Fruit fly (Drosophila melanogaster) whole organism, embryonic: ENCODE data around the gene COX7AL.
A peak's percentile ranks its signal among the peaks of the same experiment; 100 is the strongest.

Source experiments
- ATbp ChIP-seq: fragments of 200-800 bp; sonication (Bioruptor generic); optimal IDR thresholded peaks from 2 replicates; lab custom pipeline; 2017; ENCODE audit warnings: missing biosample characterization, mild to moderate bottlenecking, missing genetic modification characterization, missing genetic modification reagents
- Antp ChIP-seq: fragments of 200-800 bp; sonication (Bioruptor generic); optimal IDR thresholded peaks from 3 replicates; lab custom pipeline; 2016; ENCODE audit warnings: missing biosample characterization, missing genetic modification characterization
- Awh ChIP-seq: fragments of 200-800 bp; sonication (Bioruptor generic); IDR thresholded peaks from 2 replicates; pipeline ENCODE4, ENCODE4 v1.3.6; 2022; ENCODE audit warnings: missing biosample characterization, missing genetic modification characterization
- Bdp1 ChIP-seq: fragments of 200-800 bp; sonication (Bioruptor generic); optimal IDR thresholded peaks from 3 replicates; lab custom pipeline; 2016; ENCODE audit warnings: missing biosample characterization, missing genetic modification characterization
- CG10147 ChIP-seq: fragments of 200-800 bp; sonication (Bioruptor generic); optimal IDR thresholded peaks from 2 replicates; lab custom pipeline; 2019; ENCODE audit warnings: missing biosample characterization, mild to moderate bottlenecking, missing genetic modification characterization, moderate library complexity
- CG11504 ChIP-seq: fragments of 200-800 bp; sonication (Bioruptor generic); optimal IDR thresholded peaks from 3 replicates; lab custom pipeline; 2019; ENCODE audit warnings: missing biosample characterization, mild to moderate bottlenecking, missing genetic modification characterization, moderate library complexity
- CG13775 ChIP-seq: fragments of 200-800 bp; sonication (Bioruptor generic); optimal IDR thresholded peaks from 3 replicates; lab custom pipeline; 2017; ENCODE audit warnings: missing biosample characterization, mild to moderate bottlenecking, missing genetic modification characterization
- CG14014 ChIP-seq: fragments of 200-800 bp; sonication (Bioruptor generic); IDR thresholded peaks from 2 replicates; pipeline ENCODE4 v1.3.6; 2022; ENCODE audit warnings: missing biosample characterization, missing genetic modification characterization
- CG15514 ChIP-seq: fragments of 200-800 bp; sonication (Bioruptor generic); optimal IDR thresholded peaks from 3 replicates; lab custom pipeline; 2017; ENCODE audit warnings: missing biosample characterization, missing genetic modification characterization, mild to moderate bottlenecking, moderate library complexity, missing genetic modification reagents
- CG15696 ChIP-seq: fragments of 200-800 bp; sonication (Bioruptor generic); optimal IDR thresholded peaks from 2 replicates; lab custom pipeline; 2019; ENCODE audit warnings: missing biosample characterization, mild to moderate bottlenecking, missing genetic modification characterization, moderate library complexity
- CG17359 ChIP-seq: fragments of 200-800 bp; sonication (Bioruptor generic); optimal IDR thresholded peaks from 3 replicates; lab custom pipeline; 2018; ENCODE audit warnings: missing biosample characterization, mild to moderate bottlenecking, missing genetic modification characterization, moderate library complexity
- CG18619 ChIP-seq: fragments of 200-800 bp; sonication (Bioruptor generic); optimal IDR thresholded peaks from 3 replicates; lab custom pipeline; 2017; ENCODE audit warnings: missing biosample characterization, mild to moderate bottlenecking, missing genetic modification characterization
- CG2129 ChIP-seq: fragments of 200-800 bp; sonication (Bioruptor generic); IDR thresholded peaks from 2 replicates; pipeline ENCODE4 v1.3.6; 2022; ENCODE audit warnings: missing biosample characterization, missing genetic modification characterization; ENCODE audit not compliant: partially characterized antibody
- CG2202 ChIP-seq: fragments of 200-800 bp; sonication (Bioruptor generic); optimal IDR thresholded peaks from 2 replicates; lab custom pipeline; 2018; ENCODE audit warnings: missing biosample characterization, mild to moderate bottlenecking, missing genetic modification characterization
- CG2678 ChIP-seq: fragments of 200-800 bp; sonication (Bioruptor generic); optimal IDR thresholded peaks from 3 replicates; lab custom pipeline; 2019; ENCODE audit warnings: missing biosample characterization, mild to moderate bottlenecking, missing genetic modification characterization, moderate library complexity
- CG31365 ChIP-seq: fragments of 200-800 bp; sonication (Bioruptor generic); optimal IDR thresholded peaks from 2 replicates; lab custom pipeline; 2018; ENCODE audit warnings: missing biosample characterization, mild to moderate bottlenecking, missing genetic modification characterization
- CG7271 ChIP-seq: fragments of 200-800 bp; sonication (Bioruptor generic); optimal IDR thresholded peaks from 2 replicates; lab custom pipeline; 2018; ENCODE audit warnings: missing biosample characterization, mild to moderate bottlenecking, missing genetic modification characterization, moderate library complexity
- CG8359 ChIP-seq: fragments of 200-800 bp; sonication (Bioruptor generic); optimal IDR thresholded peaks from 2 replicates; lab custom pipeline; 2017; ENCODE audit warnings: missing biosample characterization, mild to moderate bottlenecking, missing genetic modification characterization, borderline replicate concordance
- CoRest ChIP-seq: fragments of 200-800 bp; sonication (Bioruptor generic); optimal IDR thresholded peaks from 3 replicates; lab custom pipeline; 2018; ENCODE audit warnings: missing biosample characterization, mild to moderate bottlenecking, missing genetic modification characterization, moderate library complexity
- Dip2 ChIP-seq: fragments of 200-800 bp; sonication (Bioruptor generic); IDR thresholded peaks from 2 replicates; pipeline ENCODE4 v1.3.6; 2022; ENCODE audit warnings: missing biosample characterization, missing genetic modification characterization
- Dll ChIP-seq: fragments of 200-800 bp; sonication (Bioruptor generic); IDR thresholded peaks from 4 replicates; pipeline ENCODE4 v1.3.6; 2022; ENCODE audit warnings: missing biosample characterization, missing genetic modification characterization; ENCODE audit not compliant: partially characterized antibody
- GATAe ChIP-seq: fragments of 200-800 bp; sonication (Bioruptor generic); conservative IDR thresholded peaks from 2 replicates; pipeline ENCODE4 v1.3.6; 2022; ENCODE audit warnings: missing biosample characterization, missing genetic modification characterization
- Hmr ChIP-seq: fragments of 200-800 bp; sonication (Bioruptor generic); optimal IDR thresholded peaks from 3 replicates; lab custom pipeline; 2017; ENCODE audit warnings: mild to moderate bottlenecking, missing biosample characterization, missing genetic modification reagents, missing genetic modification characterization
- Lhr ChIP-seq: fragments of 200-800 bp; sonication (Bioruptor generic); optimal IDR thresholded peaks from 3 replicates; lab custom pipeline; 2017; ENCODE audit warnings: mild to moderate bottlenecking, missing biosample characterization, missing genetic modification reagents, missing genetic modification characterization
- MESR4 ChIP-seq: fragments of 200-800 bp; sonication (Bioruptor generic); optimal IDR thresholded peaks from 2 replicates; lab custom pipeline; 2018; ENCODE audit warnings: missing biosample characterization, mild to moderate bottlenecking, missing genetic modification characterization, moderate library complexity
- NC2α ChIP-seq: fragments of 200-800 bp; sonication (Bioruptor generic); optimal IDR thresholded peaks from 2 replicates; lab custom pipeline; 2016; ENCODE audit warnings: missing biosample characterization, missing genetic modification characterization
- NC2β ChIP-seq: fragments of 200-800 bp; sonication (Bioruptor generic); optimal IDR thresholded peaks from 2 replicates; lab custom pipeline; 2016; ENCODE audit warnings: missing biosample characterization, missing genetic modification characterization
- Ptx1 ChIP-seq: fragments of 200-800 bp; sonication (Bioruptor generic); IDR thresholded peaks from 2 replicates; pipeline ENCODE4 v1.3.6; 2022; ENCODE audit warnings: missing biosample characterization, missing genetic modification characterization
- Taf1 ChIP-seq: fragments of 200-800 bp; sonication (Bioruptor generic); IDR thresholded peaks from 2 replicates; pipeline ENCODE4 v1.3.6; 2022; ENCODE audit warnings: missing biosample characterization, missing genetic modification characterization
- disco-r ChIP-seq: fragments of 200-800 bp; sonication (Bioruptor generic); optimal IDR thresholded peaks from 2 replicates; lab custom pipeline; 2016; ENCODE audit warnings: missing biosample characterization, missing genetic modification characterization
- dmrt99B ChIP-seq: fragments of 200-800 bp; sonication (Bioruptor generic); optimal IDR thresholded peaks from 2 replicates; lab custom pipeline; 2018; ENCODE audit warnings: missing biosample characterization, mild to moderate bottlenecking, missing genetic modification characterization, moderate library complexity
- ewg ChIP-seq: fragments of 200-800 bp; sonication (Bioruptor generic); optimal IDR thresholded peaks from 3 replicates; lab custom pipeline; 2017; ENCODE audit warnings: mild to moderate bottlenecking, missing biosample characterization, missing genetic modification reagents, missing genetic modification characterization
- gfzf ChIP-seq: fragments of 200-800 bp; sonication (Bioruptor generic); optimal IDR thresholded peaks from 2 replicates; lab custom pipeline; 2016; ENCODE audit warnings: missing biosample characterization, mild to moderate bottlenecking, missing genetic modification characterization, moderate library complexity
- hth ChIP-seq: fragments of >200 bp; optimal IDR thresholded peaks from 2 replicates; lab custom pipeline; 2017; ENCODE audit warnings: inconsistent platforms
- jing ChIP-seq: fragments of 200-800 bp; sonication (Bioruptor generic); optimal IDR thresholded peaks from 2 replicates; lab custom pipeline; 2018; ENCODE audit warnings: missing biosample characterization, mild to moderate bottlenecking, missing genetic modification characterization
- kah ChIP-seq: fragments of 200-800 bp; sonication (Bioruptor generic); optimal IDR thresholded peaks from 2 replicates; lab custom pipeline; 2018; ENCODE audit warnings: missing biosample characterization, mild to moderate bottlenecking, missing genetic modification characterization
- klu ChIP-seq: fragments of 200-800 bp; sonication (Bioruptor generic); IDR thresholded peaks from 2 replicates; pipeline ENCODE4 v1.3.6; 2022; ENCODE audit warnings: missing biosample characterization, missing genetic modification characterization
- kni ChIP-seq: fragments of 200-800 bp; sonication (Bioruptor generic); optimal IDR thresholded peaks from 3 replicates; lab custom pipeline; 2017; ENCODE audit warnings: mild to moderate bottlenecking, missing biosample characterization, missing genetic modification reagents, missing genetic modification characterization
- lov ChIP-seq, 2 experiments: fragments of 200-800 bp in 1 of 2; fragments of >200 bp in 1 of 2; sonication (Bioruptor generic) in 1 of 2; IDR thresholded peaks in 1 of 2; optimal IDR thresholded peaks in 1 of 2; 2 replicates in 1 of 2; 3 replicates in 1 of 2; pipeline versions ENCODE4 v1.3.6 to Lab custom; 2017 to 2022; ENCODE audit warnings: missing biosample characterization in 1 of 2, missing genetic modification characterization in 1 of 2
- maf-S ChIP-seq: fragments of 200-800 bp; sonication (Bioruptor generic); optimal IDR thresholded peaks from 2 replicates; lab custom pipeline; 2016; ENCODE audit warnings: missing biosample characterization, missing genetic modification characterization
- nerfin-1 ChIP-seq: fragments of 200-800 bp; sonication (Bioruptor generic); optimal IDR thresholded peaks from 3 replicates; lab custom pipeline; 2019; ENCODE audit warnings: missing biosample characterization, mild to moderate bottlenecking, missing genetic modification characterization, moderate library complexity
- odd ChIP-seq: fragments of 200-800 bp; sonication (Bioruptor generic); optimal IDR thresholded peaks from 2 replicates; lab custom pipeline; 2017; ENCODE audit warnings: missing biosample characterization, mild to moderate bottlenecking, missing genetic modification characterization
- org-1 ChIP-seq: fragments of 200-800 bp; sonication (Bioruptor generic); optimal IDR thresholded peaks from 2 replicates; lab custom pipeline; 2017; ENCODE audit warnings: missing biosample characterization, missing genetic modification characterization
- phol ChIP-seq: fragments of 200-800 bp; sonication (Bioruptor generic); optimal IDR thresholded peaks from 3 replicates; lab custom pipeline; 2018; ENCODE audit warnings: missing biosample characterization, mild to moderate bottlenecking, missing genetic modification characterization, moderate library complexity
- repo ChIP-seq: fragments of 200-800 bp; sonication (Bioruptor generic); optimal IDR thresholded peaks from 2 replicates; lab custom pipeline; 2016; ENCODE audit warnings: missing biosample characterization, missing genetic modification characterization
- ro ChIP-seq: fragments of 200-800 bp; sonication (Bioruptor generic); IDR thresholded peaks from 2 replicates; pipeline ENCODE4 v1.3.6; 2022; ENCODE audit warnings: missing biosample characterization, missing genetic modification characterization
- sens-2 ChIP-seq: fragments of 200-800 bp; sonication (Bioruptor generic); IDR thresholded peaks from 2 replicates; pipeline ENCODE4 v1.3.6; 2022; ENCODE audit warnings: missing biosample characterization, missing genetic modification characterization
- unc-4 ChIP-seq: fragments of 200-800 bp; sonication (Bioruptor generic); IDR thresholded peaks from 2 replicates; pipeline ENCODE4 v1.3.6; 2022; ENCODE audit warnings: missing biosample characterization, missing genetic modification characterization; ENCODE audit not compliant: partially characterized antibody
- wdn ChIP-seq: fragments of 200-800 bp; sonication (Bioruptor generic); IDR thresholded peaks from 2 replicates; pipeline ENCODE4 v1.3.6; 2022; ENCODE audit warnings: missing biosample characterization, missing genetic modification characterization
- zf30C ChIP-seq: fragments of 200-800 bp; sonication (Bioruptor generic); optimal IDR thresholded peaks from 3 replicates; lab custom pipeline; 2018; ENCODE audit warnings: missing biosample characterization, mild to moderate bottlenecking, missing genetic modification characterization

COX7AL gene

dm6 chr3R:8354458-8354857 lies 11.0 kb downstream of the COX7AL start (continued):
- TF ChIP-seq CG10147 (GFP tag; lab: Kevin White, UChicago), result peak; percentile 6
- TF ChIP-seq Antp, result no peak
- TF ChIP-seq maf-S, result no peak
- no peak for TF ChIP-seq repo (GFP tag; lab: Kevin White, UChicago)
- TF ChIP-seq NC2α (GFP tag; lab: Kevin White, UChicago), result no peak
- no peak for TF ChIP-seq zf30C (GFP tag; lab: Kevin White, UChicago)
- TF ChIP-seq Awh (GFP tag; lab: Robert Waterston, UW), result peak; percentile 74
- TF ChIP-seq CG18619 (GFP tag; lab: Kevin White, UChicago), result peak; percentile 33
- peak; percentile 0 for TF ChIP-seq CoRest
- TF ChIP-seq sens-2, result peak; percentile 24; the same call in 1 of the 2 replicates
- no peak for TF ChIP-seq CG7271
- no peak for TF ChIP-seq gfzf (GFP tag; lab: Kevin White, UChicago)
- no peak for TF ChIP-seq hth (lab: Kevin White, UChicago)
- TF ChIP-seq klu (GFP tag; lab: Robert Waterston, UW), result no peak
- TF ChIP-seq CG15514 (GFP tag; lab: Kevin White, UChicago), result peak; percentile 13
- TF ChIP-seq kni (GFP tag; lab: Kevin White, UChicago), result no peak
- TF ChIP-seq ro (GFP tag; lab: Robert Waterston, UW), result no peak
- no peak for TF ChIP-seq kah (GFP tag; lab: Kevin White, UChicago)
- peak; percentile 25; the same call in 1 of the 2 replicates for TF ChIP-seq wdn (GFP tag; lab: Robert Waterston, UW)
- TF ChIP-seq unc-4 (GFP tag; lab: Robert Waterston, UW), result no peak
- no peak for TF ChIP-seq odd
- TF ChIP-seq CG17359 (tag; lab: Kevin White, UChicago), result peak; percentile 76
- TF ChIP-seq CG2202, result no peak
- TF ChIP-seq CG13775 (GFP tag; lab: Kevin White, UChicago), result no peak
- peak; percentile 9 for TF ChIP-seq phol (tag; lab: Kevin White, UChicago)
- TF ChIP-seq CG14014 (GFP tag; lab: Robert Waterston, UW), result peak; percentile 59; the same call in 1 of the 2 replicates
- TF ChIP-seq CG15696 (tag; lab: Kevin White, UChicago), result no peak
- no peak for TF ChIP-seq CG31365 (tag; lab: Kevin White, UChicago)
- peak; percentile 79 for TF ChIP-seq Ptx1 (GFP tag; lab: Robert Waterston, UW)
- TF ChIP-seq ATbp (GFP tag; lab: Kevin White, UChicago), result peak; percentile 61
- no peak for TF ChIP-seq Lhr (GFP tag; lab: Kevin White, UChicago)
- TF ChIP-seq jing (GFP tag; lab: Kevin White, UChicago), result no peak
- no peak for TF ChIP-seq Bdp1 (GFP tag; lab: Kevin White, UChicago)
- no peak for TF ChIP-seq ewg
- TF ChIP-seq MESR4 (GFP tag; lab: Kevin White, UChicago), result no peak
- no peak for TF ChIP-seq Taf1 (GFP tag; lab: Robert Waterston, UW)
- peak; percentile 64 for TF ChIP-seq Hmr (GFP tag; lab: Kevin White, UChicago)
- no peak for TF ChIP-seq GATAe (GFP tag; lab: Robert Waterston, UW)
- TF ChIP-seq dmrt99B (tag; lab: Kevin White, UChicago), result peak; percentile 52
- no peak for TF ChIP-seq Dll (GFP tag; lab: Robert Waterston, UW)
- no peak for TF ChIP-seq Dip2 (GFP tag; lab: Robert Waterston, UW)
- no peak for TF ChIP-seq CG8359
- no peak for TF ChIP-seq NC2β (GFP tag; lab: Kevin White, UChicago)
- TF ChIP-seq disco-r (GFP tag; lab: Kevin White, UChicago), result no peak
- peak; percentile 54 for TF ChIP-seq CG11504 (tag; lab: Kevin White, UChicago)
- peak; percentile 16 for TF ChIP-seq nerfin-1 (tag; lab: Kevin White, UChicago)
- peak; percentile 66 for TF ChIP-seq CG2678 (tag; lab: Kevin White, UChicago)
- peak; percentile 11 for TF ChIP-seq org-1 (GFP tag; lab: Kevin White, UChicago)
- TF ChIP-seq CG2129 (GFP tag; lab: Robert Waterston, UW), result no peak
- no peak for TF ChIP-seq lov (optimal IDR thresholded peaks at IDR 0.05; lab: Kevin White, UChicago)
- no peak for TF ChIP-seq lov (GFP tag; IDR thresholded peaks at IDR 0.05; lab: Robert Waterston, UW)
